Fruit fly (Drosophila melanogaster) whole organism, embryonic: ENCODE measurements around the gene CG17717.

Source experiments
- Ada2b ChIP-seq: fragments of 200-800 bp; sonication (Bioruptor generic); IDR thresholded peaks from 2 replicates; pipeline ENCODE4 v1.3.6; 2022; ENCODE audit warnings: missing biosample characterization, missing genetic modification characterization
- Asciz ChIP-seq: fragments of 200-800 bp; sonication (Bioruptor generic); optimal IDR thresholded peaks from 2 replicates; lab custom pipeline; 2017; ENCODE audit warnings: missing biosample characterization, mild to moderate bottlenecking, missing genetic modification characterization, missing genetic modification reagents
- Atf3 ChIP-seq: fragments of 200-800 bp; sonication (Bioruptor generic); optimal IDR thresholded peaks from 3 replicates; lab custom pipeline; 2016; ENCODE audit warnings: missing biosample characterization, missing genetic modification characterization
- B-H2 ChIP-seq: fragments of 200-800 bp; sonication (Bioruptor generic); optimal IDR thresholded peaks from 2 replicates; lab custom pipeline; 2018; ENCODE audit warnings: missing biosample characterization, mild to moderate bottlenecking, missing genetic modification characterization
- CG10543 ChIP-seq: fragments of 200-800 bp; sonication (Bioruptor generic); optimal IDR thresholded peaks from 3 replicates; lab custom pipeline; 2017; ENCODE audit warnings: missing biosample characterization, mild to moderate bottlenecking, missing genetic modification characterization, moderate library complexity
- CG11093 ChIP-seq: fragments of 200-800 bp; sonication (Bioruptor generic); IDR thresholded peaks from 3 replicates; pipeline ENCODE4 v1.3.6; 2022; ENCODE audit warnings: missing biosample characterization, missing genetic modification characterization
- CG12155 ChIP-seq: fragments of 200-800 bp; sonication (Bioruptor generic); optimal IDR thresholded peaks from 3 replicates; lab custom pipeline; 2016; ENCODE audit warnings: missing biosample characterization, missing genetic modification characterization
- CG12942 ChIP-seq: fragments of 200-800 bp; sonication (Bioruptor generic); optimal IDR thresholded peaks from 3 replicates; lab custom pipeline; 2016; ENCODE audit warnings: missing biosample characterization, missing genetic modification characterization
- CG14710 ChIP-seq: fragments of 200-800 bp; sonication (Bioruptor generic); optimal IDR thresholded peaks from 3 replicates; lab custom pipeline; 2019; ENCODE audit warnings: missing biosample characterization, mild to moderate bottlenecking, missing genetic modification characterization, moderate library complexity
- CG15601 ChIP-seq: fragments of 200-800 bp; sonication (Bioruptor generic); optimal IDR thresholded peaks from 3 replicates; lab custom pipeline; 2019; ENCODE audit warnings: missing biosample characterization, mild to moderate bottlenecking, missing genetic modification characterization, moderate library complexity
- CG15696 ChIP-seq: fragments of 200-800 bp; sonication (Bioruptor generic); optimal IDR thresholded peaks from 2 replicates; lab custom pipeline; 2019; ENCODE audit warnings: missing biosample characterization, mild to moderate bottlenecking, missing genetic modification characterization, moderate library complexity
- CG18764 ChIP-seq: fragments of 200-800 bp; sonication (Bioruptor generic); optimal IDR thresholded peaks from 3 replicates; lab custom pipeline; 2016; ENCODE audit warnings: missing biosample characterization, missing genetic modification characterization
- CG31441 ChIP-seq: fragments of 200-800 bp; sonication (Bioruptor generic); IDR thresholded peaks from 2 replicates; pipeline ENCODE4 v1.3.6; 2022; ENCODE audit warnings: missing biosample characterization, missing genetic modification characterization
- CG3163 ChIP-seq: fragments of 200-800 bp; sonication (Bioruptor generic); optimal IDR thresholded peaks from 3 replicates; lab custom pipeline; 2016; ENCODE audit warnings: missing biosample characterization, missing genetic modification characterization
- CG3281 ChIP-seq: fragments of 200-800 bp; sonication (Bioruptor generic); optimal IDR thresholded peaks from 3 replicates; lab custom pipeline; 2017; ENCODE audit warnings: missing biosample characterization, mild to moderate bottlenecking, missing genetic modification characterization
- CG5245 ChIP-seq: fragments of 200-800 bp; sonication (Bioruptor generic); optimal IDR thresholded peaks from 3 replicates; lab custom pipeline; 2016; ENCODE audit warnings: missing biosample characterization, missing genetic modification characterization
- CG6254 ChIP-seq: fragments of 200-800 bp; sonication (Bioruptor generic); optimal IDR thresholded peaks from 3 replicates; lab custom pipeline; 2017; ENCODE audit warnings: mild to moderate bottlenecking, missing biosample characterization, missing genetic modification reagents, missing genetic modification characterization
- CG6765 ChIP-seq: fragments of 200-800 bp; sonication (Bioruptor generic); optimal IDR thresholded peaks from 3 replicates; lab custom pipeline; 2017; ENCODE audit warnings: missing biosample characterization, mild to moderate bottlenecking, missing genetic modification characterization
- CG7786 ChIP-seq: fragments of 200-800 bp; sonication (Bioruptor generic); optimal IDR thresholded peaks from 2 replicates; lab custom pipeline; 2016; ENCODE audit warnings: missing biosample characterization, missing genetic modification characterization
- CG7839 ChIP-seq: fragments of 200-800 bp; sonication (Bioruptor generic); optimal IDR thresholded peaks from 3 replicates; lab custom pipeline; 2018; ENCODE audit warnings: missing biosample characterization, mild to moderate bottlenecking, missing genetic modification characterization, moderate library complexity
- CG8290 ChIP-seq, 3 experiments: fragments of 200-800 bp; sonication (Bioruptor generic); optimal IDR thresholded peaks; 2 replicates each; lab custom pipeline; 2016 to 2019; ENCODE audit warnings: missing biosample characterization in 3 of 3, missing genetic modification characterization in 3 of 3, mild to moderate bottlenecking in 2 of 3, moderate library complexity in 1 of 3
- GATAe ChIP-seq: fragments of 200-800 bp; sonication (Bioruptor generic); conservative IDR thresholded peaks from 2 replicates; pipeline ENCODE4 v1.3.6; 2022; ENCODE audit warnings: missing biosample characterization, missing genetic modification characterization
- HLHmδ ChIP-seq: fragments of 200-800 bp; sonication (Bioruptor generic); optimal IDR thresholded peaks from 2 replicates; lab custom pipeline; 2018; ENCODE audit warnings: missing biosample characterization, mild to moderate bottlenecking, missing genetic modification characterization, moderate library complexity
- HmgD ChIP-seq: fragments of 200-800 bp; sonication (Bioruptor generic); optimal IDR thresholded peaks from 3 replicates; lab custom pipeline; 2016; ENCODE audit warnings: missing biosample characterization, missing genetic modification characterization
- Hsf ChIP-seq: fragments of 200-800 bp; sonication (Bioruptor generic); optimal IDR thresholded peaks from 3 replicates; lab custom pipeline; 2016; ENCODE audit warnings: missing biosample characterization, missing genetic modification characterization
- Mes4 ChIP-seq: fragments of 200-800 bp; sonication (Bioruptor generic); optimal IDR thresholded peaks from 2 replicates; lab custom pipeline; 2016; ENCODE audit warnings: missing biosample characterization, missing genetic modification characterization
- Poxn ChIP-seq: fragments of 200-800 bp; sonication (Bioruptor generic); IDR thresholded peaks from 2 replicates; pipeline ENCODE4 v1.3.6; 2022; ENCODE audit warnings: missing biosample characterization, missing genetic modification characterization
- Rx ChIP-seq: fragments of 200-800 bp; sonication (Bioruptor generic); IDR thresholded peaks from 2 replicates; pipeline ENCODE4 v1.3.6; 2022; ENCODE audit warnings: missing biosample characterization, missing genetic modification characterization
- Spps ChIP-seq: fragments of 200-800 bp; sonication (Bioruptor generic); optimal IDR thresholded peaks from 2 replicates; lab custom pipeline; 2018; ENCODE audit warnings: missing biosample characterization, mild to moderate bottlenecking, missing genetic modification characterization
- TFAM ChIP-seq: fragments of 200-800 bp; sonication (Bioruptor generic); optimal IDR thresholded peaks from 2 replicates; lab custom pipeline; 2017; ENCODE audit warnings: missing biosample characterization, missing genetic modification characterization, inconsistent platforms
- ab ChIP-seq: fragments of 200-800 bp; sonication (Bioruptor generic); optimal IDR thresholded peaks from 2 replicates; lab custom pipeline; 2016; ENCODE audit warnings: missing biosample characterization, missing genetic modification characterization
- bowl ChIP-seq: fragments of 200-800 bp; sonication (Bioruptor generic); IDR thresholded peaks from 2 replicates; pipeline ENCODE4 v1.3.6; 2022; ENCODE audit warnings: missing biosample characterization, missing genetic modification characterization
- btn ChIP-seq: fragments of 200-800 bp; sonication (Bioruptor generic); optimal IDR thresholded peaks from 2 replicates; lab custom pipeline; 2016; ENCODE audit warnings: missing biosample characterization, missing genetic modification characterization
- exex ChIP-seq: fragments of 200-800 bp; sonication (Bioruptor generic); optimal IDR thresholded peaks from 4 replicates; lab custom pipeline; 2018; ENCODE audit warnings: missing biosample characterization, mild to moderate bottlenecking, missing genetic modification characterization, moderate library complexity
- grn ChIP-seq: fragments of 200-800 bp; sonication (Bioruptor generic); optimal IDR thresholded peaks from 3 replicates; lab custom pipeline; 2017; ENCODE audit warnings: missing biosample characterization, missing genetic modification characterization
- gro ChIP-seq: fragments of 200-800 bp; sonication (Bioruptor generic); optimal IDR thresholded peaks from 2 replicates; lab custom pipeline; 2016; ENCODE audit warnings: missing biosample characterization, missing genetic modification characterization
- hbn ChIP-seq: fragments of 200-800 bp; sonication (Bioruptor generic); IDR thresholded peaks from 2 replicates; pipeline ENCODE4 v1.3.6; 2022; ENCODE audit warnings: missing biosample characterization, missing genetic modification characterization; ENCODE audit not compliant: partially characterized antibody
- hth ChIP-seq: fragments of >200 bp; optimal IDR thresholded peaks from 2 replicates; lab custom pipeline; 2017; ENCODE audit warnings: inconsistent platforms
- knrl ChIP-seq: fragments of 200-800 bp; sonication (Bioruptor generic); IDR thresholded peaks from 3 replicates; pipeline ENCODE4 v1.3.6; 2022; ENCODE audit warnings: missing biosample characterization, missing genetic modification characterization; ENCODE audit not compliant: partially characterized antibody
- lab ChIP-seq: fragments of 200-800 bp; sonication (Bioruptor generic); optimal IDR thresholded peaks from 3 replicates; lab custom pipeline; 2017; ENCODE audit warnings: missing biosample characterization, missing genetic modification characterization, mild to moderate bottlenecking, moderate library complexity, missing genetic modification reagents
- nom ChIP-seq: fragments of 200-800 bp; sonication (Bioruptor generic); optimal IDR thresholded peaks from 2 replicates; lab custom pipeline; 2017; ENCODE audit warnings: missing biosample characterization, missing genetic modification characterization, mild to moderate bottlenecking, moderate library complexity, missing genetic modification reagents
- pan ChIP-seq, 4 experiments: fragments of >200 bp in 3 of 4; fragments of 200-800 bp in 1 of 4; sonication (Bioruptor generic) in 1 of 4; optimal IDR thresholded peaks in 3 of 4; IDR thresholded peaks in 1 of 4; 2 replicates each; pipeline versions ENCODE4 v1.3.6 to Lab custom; 2017 to 2022; ENCODE audit warnings: missing biosample characterization in 2 of 4, missing genetic modification characterization in 2 of 4, mixed read lengths in 1 of 4
- peb ChIP-seq: fragments of 200-800 bp; sonication (Bioruptor generic); IDR thresholded peaks from 2 replicates; pipeline ENCODE4 v1.3.6; 2022; ENCODE audit warnings: missing biosample characterization, missing genetic modification characterization
- pfk ChIP-seq: fragments of 200-800 bp; sonication (Bioruptor generic); optimal IDR thresholded peaks from 2 replicates; lab custom pipeline; 2018; ENCODE audit warnings: missing biosample characterization, mild to moderate bottlenecking, missing genetic modification characterization, moderate library complexity
- pros ChIP-seq: fragments of 200-800 bp; sonication (Bioruptor generic); optimal IDR thresholded peaks from 3 replicates; lab custom pipeline; 2019; ENCODE audit warnings: missing biosample characterization, mild to moderate bottlenecking, missing genetic modification characterization, moderate library complexity
- tap ChIP-seq: fragments of 200-800 bp; optimal IDR thresholded peaks from 3 replicates; lab custom pipeline; 2019; ENCODE audit warnings: missing biosample characterization, mild to moderate bottlenecking, missing genetic modification characterization, moderate library complexity
- tna ChIP-seq: fragments of 200-800 bp; sonication (Bioruptor generic); IDR thresholded peaks from 2 replicates; pipeline ENCODE4 v1.3.6; 2022; ENCODE audit warnings: missing biosample characterization, missing genetic modification characterization; ENCODE audit not compliant: partially characterized antibody
- zf30C ChIP-seq: fragments of 200-800 bp; sonication (Bioruptor generic); optimal IDR thresholded peaks from 3 replicates; lab custom pipeline; 2018; ENCODE audit warnings: missing biosample characterization, mild to moderate bottlenecking, missing genetic modification characterization

Gene CG17717

dm6 chrX:6549428-6550117 lies 39.5 kb upstream of the CG17717 start (continued):
- TF ChIP-seq pan (optimal IDR thresholded peaks at IDR 0.05; lab: Kevin White, UChicago) (no peak), pan (GFP tag; optimal IDR thresholded peaks at IDR 0.05 in 1 of 2, IDR thresholded peaks at IDR 0.05 in 1 of 2) (peak in 1 of 2 experiments; percentile 97), CG11093 (GFP tag; lab: Robert Waterston, UW) (peak; percentile 91), CG3163 (GFP tag; lab: Kevin White, UChicago) (peak; percentile 82), TFAM (GFP tag; lab: Kevin White, UChicago) (peak; percentile 74), tna (GFP tag; lab: Robert Waterston, UW) (no peak), bowl (GFP tag; lab: Robert Waterston, UW) (peak; percentile 80), exex (tag; lab: Kevin White, UChicago) (peak; percentile 76), Poxn (GFP tag; lab: Robert Waterston, UW) (peak; percentile 79), CG18764 (GFP tag; lab: Kevin White, UChicago) (peak; percentile 92), CG15601 (peak; percentile 80), Atf3 (GFP tag; lab: Kevin White, UChicago) (peak; percentile 94), GATAe (GFP tag; lab: Robert Waterston, UW) (peak; percentile 79), CG14710 (tag; lab: Kevin White, UChicago) (peak; percentile 91), CG8290 (GFP tag; optimal IDR thresholded peaks at IDR 0.05; lab: Kevin White, UChicago) (peak; percentile 89), CG8290 (tag; optimal IDR thresholded peaks at IDR 0.05; lab: Kevin White, UChicago) (peak; percentile 38 to 98), pros (GFP tag; lab: Kevin White, UChicago) (no peak), Mes4 (GFP tag; lab: Kevin White, UChicago) (peak; percentile 89), B-H2 (peak; percentile 95), peb (peak; percentile 88), CG6254 (GFP tag; lab: Kevin White, UChicago) (peak; percentile 91), CG10543 (GFP tag; lab: Kevin White, UChicago) (peak; percentile 86), HmgD (GFP tag; lab: Kevin White, UChicago) (peak; percentile 94), CG7786 (GFP tag; lab: Kevin White, UChicago) (peak; percentile 95), tap (tag; lab: Kevin White, UChicago) (peak; percentile 94), Ada2b (GFP tag; lab: Robert Waterston, UW) (peak; percentile 97), Spps (tag; lab: Kevin White, UChicago) (peak; percentile 86), CG7839 (tag; lab: Kevin White, UChicago) (peak; percentile 96), hbn (GFP tag; lab: Robert Waterston, UW) (no peak), CG15696 (tag; lab: Kevin White, UChicago) (peak; percentile 97), CG3281 (GFP tag; lab: Kevin White, UChicago) (peak; percentile 96), CG12942 (GFP tag; lab: Kevin White, UChicago) (peak; percentile 90), zf30C (GFP tag; lab: Kevin White, UChicago) (peak; percentile 87), CG5245 (peak; percentile 97), ab (GFP tag; lab: Kevin White, UChicago) (peak; percentile 85), knrl (GFP tag; lab: Robert Waterston, UW) (no peak), Hsf (GFP tag; lab: Kevin White, UChicago) (peak; percentile 95), HLHmδ (no peak), btn (GFP tag; lab: Kevin White, UChicago) (peak; percentile 94), pfk (GFP tag; lab: Kevin White, UChicago) (peak; percentile 42), gro (peak; percentile 97), hth (lab: Kevin White, UChicago) (no peak), grn (GFP tag; lab: Kevin White, UChicago) (peak; percentile 38), CG12155 (GFP tag; lab: Kevin White, UChicago) (peak; percentile 95), CG31441 (GFP tag; lab: Robert Waterston, UW) (peak; percentile 95), Asciz (GFP tag; lab: Kevin White, UChicago) (peak; percentile 87), CG6765 (GFP tag; lab: Kevin White, UChicago) (peak; percentile 91), lab (GFP tag; lab: Kevin White, UChicago) (peak; percentile 98), nom (GFP tag; lab: Kevin White, UChicago) (peak; percentile 89), Rx (GFP tag; lab: Robert Waterston, UW) (peak; percentile 94)
